Worm (Caenorhabditis elegans) whole organism, young adult: ENCODE data around the gene C10C5.5.

Experiments used
- nfya-1 ChIP-seq: sonication (generic microtip); optimal IDR thresholded peaks from 2 replicates; lab custom pipeline; 2017; ENCODE audit warnings: antibody characterized with exemption, missing compliant biosample characterization, missing genetic modification characterization, borderline replicate concordance; ENCODE audit not compliant: insufficient read depth
- ztf-25 ChIP-seq: fragments of 200-800 bp; sonication (Bioruptor generic); IDR thresholded peaks from 2 replicates; pipeline ENCODE4 v1.3.6; 2022; ENCODE audit warnings: missing genetic modification reagents, missing genetic modification characterization, missing compliant biosample characterization

ce11 chrIV:9366411-9366810, 14.8 kb upstream of the C10C5.5 start, which contains the start of gene pezo-1:
- TF ChIP-seq nfya-1 (tag; lab: Kevin White, UChicago) (no peak), ztf-25 (no peak)
